Worm (Caenorhabditis elegans) whole organism, L4/young adult: ENCODE data around the gene C40A11.2.
"Not testable (repeated sequence)": the region's sequence is repeated elsewhere in the genome, so short reads cannot be mapped to it uniquely, and the experiment has no call there.

Experiments used
- W03F9.2 ChIP-seq: fragments of 150-350 bp; optimal IDR thresholded peaks from 2 replicates; lab custom pipeline; 2014; ENCODE audit warnings: missing biosample characterization, missing genetic modification characterization
- dao-5 ChIP-seq: sonication (generic microtip); optimal IDR thresholded peaks from 2 replicates; lab custom pipeline; 2016; ENCODE audit warnings: missing genotype, missing genetic modification characterization, moderate library complexity, missing compliant biosample characterization
- him-1 ChIP-seq: sonication (generic microtip); optimal IDR thresholded peaks from 2 replicates; lab custom pipeline; 2016; ENCODE audit warnings: missing genotype, missing genetic modification reagents, missing genetic modification characterization, missing compliant biosample characterization

The C40A11.2 gene

DNA sequence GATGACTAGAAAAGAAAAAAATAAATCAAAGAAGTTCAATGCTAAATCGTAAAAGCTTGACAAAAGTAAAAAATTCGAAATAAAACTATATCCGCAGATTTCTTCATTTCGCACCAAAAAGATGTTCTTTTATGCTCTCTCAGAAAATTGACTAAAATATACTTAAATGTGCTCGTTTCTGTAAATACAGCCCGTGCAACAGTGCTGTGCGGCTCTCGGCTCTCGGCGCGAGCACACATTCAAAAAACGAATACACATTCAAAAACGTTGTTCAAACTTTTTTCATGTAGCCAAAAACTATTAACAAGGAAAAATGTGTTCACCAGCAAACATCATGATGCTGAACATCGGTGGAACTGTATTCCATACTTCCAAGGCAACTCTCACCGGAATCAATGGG is 5.9 kb upstream of the C40A11.2 start, which contains the start of gene C40A11.3:
Gene C40A11.3 (plus strand): TSS at position 301 of the 400 bp plus-strand sequence.
- no peak for TF ChIP-seq dao-5 (tag; lab: Kevin White, UChicago)
- no peak for TF ChIP-seq W03F9.2

ce11 chrII:2145566-2145965 is 1.2 kb upstream of the C40A11.2 start, which contains the start of gene C40A11.6:
C40A11.6 (minus strand) TSS chrII:2145666.
- no peak for TF ChIP-seq him-1 (tag; lab: Kevin White, UChicago)
- no peak for TF ChIP-seq dao-5 (tag; lab: Kevin White, UChicago)
- TF ChIP-seq W03F9.2: no peak

ce11 chrII:2150485-2150985 is 3.8 kb downstream of the C40A11.2 start, which contains the start of the genes C40A11.7 and C40A11.8:
C40A11.7 (minus strand) TSS chrII:2150585.
C40A11.8 (minus strand) TSS chrII:2150935.
- TF ChIP-seq W03F9.2 (no peak), him-1 (tag; lab: Kevin White, UChicago) (no peak), dao-5 (tag; lab: Kevin White, UChicago) (no peak)

DNA sequence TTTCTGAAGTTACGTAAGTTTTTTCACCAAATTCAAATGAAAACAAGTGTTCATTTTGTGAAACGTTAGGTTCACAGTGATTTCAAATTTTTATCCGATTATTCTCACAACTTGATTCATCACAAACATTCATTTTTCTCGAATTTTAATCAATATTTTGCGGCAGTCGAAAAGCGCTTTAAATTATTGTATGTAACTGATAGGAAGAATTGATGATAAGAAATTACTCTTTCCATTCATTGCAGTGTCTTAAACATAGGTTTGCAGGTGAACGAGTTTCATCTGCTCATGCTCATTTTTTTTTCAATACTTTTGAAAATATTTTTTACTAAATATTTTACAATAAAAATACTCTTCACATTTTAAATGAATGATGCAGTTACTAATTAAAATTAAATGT is 5.7 kb downstream of the C40A11.2 start:
- TF ChIP-seq dao-5 (tag; lab: Kevin White, UChicago) (no peak), W03F9.2 (no peak), him-1 (tag; lab: Kevin White, UChicago) (no peak)

ce11 chrII:2153708-2154107 is 7.0 kb downstream of the C40A11.2 start, which contains the start of gene math-18:
math-18 (plus strand) TSS chrII:2154008.
- not testable (repeated sequence) for TF ChIP-seq him-1 (tag; lab: Kevin White, UChicago); dao-5 (tag; lab: Kevin White, UChicago); W03F9.2

ce11 chrII:2163370-2163882 is 16.7 kb downstream of the C40A11.2 start, which contains the start of gene C33C12.11:
C33C12.11 (minus strand) TSS chrII:2163832.
- not testable (repeated sequence) for TF ChIP-seq him-1 (tag; lab: Kevin White, UChicago); dao-5 (tag; lab: Kevin White, UChicago); W03F9.2

- TF ChIP-seq him-1 (tag; lab: Kevin White, UChicago) (no peak), dao-5 (tag; lab: Kevin White, UChicago) (no peak), W03F9.2 (no peak)
These were observed 19.6 kb downstream of the C40A11.2 start, which contains the start of gene C33C12.4 for ce11 chrII:2166376-2166775. C33C12.4 (minus strand) TSS chrII:2166476.

DNA sequence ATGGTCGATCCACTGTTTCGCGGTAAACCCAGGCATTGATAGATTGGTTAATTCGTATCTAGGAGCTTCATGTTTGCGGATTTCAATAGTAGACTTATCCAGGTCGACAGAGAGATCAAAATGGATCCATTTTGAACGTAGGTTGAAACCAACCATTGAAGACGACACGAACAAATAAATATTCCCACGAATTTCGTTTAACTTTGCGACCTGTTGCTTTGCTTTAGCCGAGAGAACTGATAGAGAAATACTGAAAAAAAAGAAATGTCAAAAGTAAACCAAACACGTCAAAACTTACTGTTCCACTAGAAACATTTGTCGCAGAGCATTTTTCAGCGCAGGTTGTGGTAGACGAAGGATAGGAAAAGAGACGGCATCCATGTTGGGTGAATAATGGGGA is 21.6 kb downstream of the C40A11.2 start, which contains the start of gene fbxb-38:
Gene fbxb-38 (minus strand): TSS at position 390 of the 400 bp plus-strand sequence.
- TF ChIP-seq dao-5 (tag; lab: Kevin White, UChicago): no peak
- no peak for TF ChIP-seq W03F9.2
- TF ChIP-seq him-1 (tag; lab: Kevin White, UChicago): no peak

- TF ChIP-seq W03F9.2: no peak
- no peak for TF ChIP-seq dao-5 (tag; lab: Kevin White, UChicago)
- TF ChIP-seq him-1 (tag; lab: Kevin White, UChicago): no peak
These were observed 23.3 kb downstream of the C40A11.2 start, which contains the start of gene C33C12.12 for ce11 chrII:2170085-2170484. C33C12.12 (minus strand) TSS chrII:2170185.

DNA sequence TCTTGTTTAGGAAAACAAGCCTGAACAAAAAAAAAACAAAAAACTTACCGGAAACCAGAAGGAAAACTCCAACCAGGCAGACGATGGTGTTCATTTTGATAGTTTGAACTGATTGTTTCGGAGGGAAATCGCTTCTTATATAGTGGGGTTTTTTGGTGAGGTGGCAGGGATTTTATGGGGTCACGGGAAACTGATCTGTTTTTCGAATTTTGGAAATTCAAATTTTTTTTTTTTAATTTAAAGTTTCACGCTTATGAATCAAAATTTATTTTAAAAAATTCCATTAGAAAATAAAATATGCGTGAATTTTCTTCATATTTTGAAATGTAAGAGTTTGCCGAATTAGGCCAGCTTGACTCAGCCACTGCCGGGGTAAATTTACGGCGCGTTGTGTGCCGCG is 28.6 kb downstream of the C40A11.2 start, which contains the start of gene C33C12.7:
Gene C33C12.7 (minus strand): TSS at position 101 of the 400 bp plus-strand sequence.
- TF ChIP-seq W03F9.2: no peak
- TF ChIP-seq dao-5 (tag; lab: Kevin White, UChicago): no peak

DNA sequence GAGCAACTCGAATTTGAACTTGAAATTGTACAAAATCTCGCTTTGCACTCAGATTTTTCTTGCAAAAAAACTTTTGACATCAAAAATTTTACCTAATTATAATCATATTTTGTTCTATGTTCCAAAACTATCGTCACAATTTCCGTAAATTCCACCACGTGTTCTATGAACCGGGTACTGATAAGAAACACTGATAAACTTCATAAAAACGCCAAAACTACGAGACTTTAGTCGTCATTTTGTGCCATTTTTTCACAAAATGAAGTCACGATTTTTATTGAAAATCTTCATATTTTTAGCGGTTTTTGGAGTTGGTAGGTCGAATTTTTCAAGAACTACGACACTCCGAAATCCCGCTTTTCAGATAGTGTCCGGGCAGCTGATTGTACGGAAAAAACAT is 29.9 kb downstream of the C40A11.2 start, which contains the start of gene gba-1:
Gene gba-1 (plus strand): TSS at position 54 of the 400 bp plus-strand sequence.
- no peak for TF ChIP-seq W03F9.2
- no peak for TF ChIP-seq him-1 (tag; lab: Kevin White, UChicago)
- TF ChIP-seq dao-5 (tag; lab: Kevin White, UChicago): no peak

- TF ChIP-seq W03F9.2 (no peak), him-1 (tag; lab: Kevin White, UChicago) (no peak), dao-5 (tag; lab: Kevin White, UChicago) (no peak)
These were observed 31.0 kb downstream of the C40A11.2 start for ce11 chrII:2177735-2178134.

ce11 chrII:2186329-2186728 is 39.6 kb downstream of the C40A11.2 start, which contains the start of gene gba-2:
gba-2 (minus strand) TSS chrII:2186434.
- no peak for TF ChIP-seq him-1 (tag; lab: Kevin White, UChicago)

DNA sequence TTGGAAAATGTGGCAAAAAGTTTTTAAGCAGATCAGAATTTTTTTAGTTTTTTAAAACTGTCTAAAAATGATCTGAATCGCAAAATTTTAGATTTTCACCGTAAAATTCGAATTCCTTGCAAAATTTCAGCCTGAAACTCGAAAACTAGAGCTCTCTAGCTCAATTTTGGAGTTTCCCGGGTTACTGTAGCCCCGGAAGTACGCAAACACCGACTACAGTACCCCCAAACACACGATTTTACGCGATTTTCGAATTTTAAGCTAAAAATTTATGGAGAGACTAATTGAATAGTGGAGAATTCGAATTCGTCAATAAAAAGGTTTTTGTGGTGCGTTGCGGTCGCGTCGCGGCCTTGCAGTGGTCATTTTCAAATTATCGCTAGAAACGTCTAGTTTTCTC is 40.0 kb downstream of the C40A11.2 start:
- no peak for TF ChIP-seq dao-5 (tag; lab: Kevin White, UChicago)
- no peak for TF ChIP-seq him-1 (tag; lab: Kevin White, UChicago)
- no peak for TF ChIP-seq W03F9.2
